Worm (Caenorhabditis elegans): ENCODE results near the gene cht-3.

- TF ChIP-seq alr-1 (tag; optimal IDR thresholded peaks at IDR 0.05): no peak
- TF ChIP-seq ama-1 (optimal IDR thresholded peaks at IDR 0.05): no peak
- TF ChIP-seq ztf-11 (tag; optimal IDR thresholded peaks at IDR 0.05): no peak
- no peak for TF ChIP-seq nhr-11 (tag; optimal IDR thresholded peaks at IDR 0.05)
- TF ChIP-seq lin-11 (tag; optimal IDR thresholded peaks at IDR 0.05): no peak
- TF ChIP-seq elt-1 (tag; optimal IDR thresholded peaks at IDR 0.05): no peak
- TF ChIP-seq unc-55 (GFP tag; optimal IDR thresholded peaks at IDR 0.05): no peak
- TF ChIP-seq nhr-237 (tag; optimal IDR thresholded peaks at IDR 0.05): no peak
- TF ChIP-seq nhr-10 (tag; optimal IDR thresholded peaks at IDR 0.05): no peak
- no peak for TF ChIP-seq unc-62 (GFP tag; optimal IDR thresholded peaks at IDR 0.05)
- no peak for TF ChIP-seq R02D3.7 (tag; optimal IDR thresholded peaks at IDR 0.05)
Measured at ce11 chrIV:7012214-7012613, 8.8 kb downstream of the cht-3 start.
